Worm (Caenorhabditis elegans) whole organism, L4 larva: ENCODE results near the gene srlf-28.

Experiments used
- F49E8.2 ChIP-seq: sonication (generic microtip); optimal IDR thresholded peaks from 2 replicates; lab custom pipeline; 2016; ENCODE audit warnings: missing compliant biosample characterization, mild to moderate bottlenecking, missing genetic modification characterization, borderline replicate concordance
- T26A8.4 ChIP-seq: fragments of 200-800 bp; sonication (Bioruptor generic); IDR thresholded peaks from 2 replicates; pipeline ENCODE4 v1.3.6; 2022; ENCODE audit warnings: missing genetic modification characterization, missing compliant biosample characterization
- ceh-82 ChIP-seq: sonication (generic microtip); optimal IDR thresholded peaks from 2 replicates; lab custom pipeline; 2017; ENCODE audit warnings: missing biosample characterization, missing genetic modification characterization
- lin-1 ChIP-seq: fragments of 200-800 bp; sonication (Bioruptor generic); IDR thresholded peaks from 2 replicates; pipeline ENCODE4 v1.3.6; 2022; ENCODE audit warnings: missing genetic modification reagents, missing genetic modification characterization, missing compliant biosample characterization
- lin-39 ChIP-seq: fragments of 150-350 bp; optimal IDR thresholded peaks from 2 replicates; lab custom pipeline; 2014; ENCODE audit warnings: missing biosample characterization, missing genetic modification reagents, missing genetic modification characterization
- mxl-2 ChIP-seq: fragments of 200-800 bp; sonication (Bioruptor generic); conservative IDR thresholded peaks from 2 replicates; pipeline ENCODE4 v1.3.6; 2022; ENCODE audit warnings: missing genetic modification reagents, missing genetic modification characterization, missing compliant biosample characterization
- nhr-10 ChIP-seq: fragments of 150-350 bp; optimal IDR thresholded peaks from 2 replicates; lab custom pipeline; 2014; ENCODE audit warnings: missing biosample characterization, missing genetic modification characterization
- nhr-237 ChIP-seq: sonication (generic microtip); optimal IDR thresholded peaks from 2 replicates; lab custom pipeline; 2017; ENCODE audit warnings: missing biosample characterization, missing genetic modification characterization
- nhr-77 ChIP-seq: fragments of 150-350 bp; optimal IDR thresholded peaks from 2 replicates; lab custom pipeline; 2014; ENCODE audit warnings: missing biosample characterization, missing genetic modification characterization
- pqm-1 ChIP-seq: sonication (generic microtip); optimal IDR thresholded peaks from 2 replicates; lab custom pipeline; 2017; ENCODE audit warnings: missing biosample characterization, missing genetic modification characterization
- snpc-4 ChIP-seq: fragments of 150-350 bp; optimal IDR thresholded peaks from 2 replicates; lab custom pipeline; 2014; ENCODE audit warnings: missing biosample characterization, missing genetic modification characterization

DNA sequence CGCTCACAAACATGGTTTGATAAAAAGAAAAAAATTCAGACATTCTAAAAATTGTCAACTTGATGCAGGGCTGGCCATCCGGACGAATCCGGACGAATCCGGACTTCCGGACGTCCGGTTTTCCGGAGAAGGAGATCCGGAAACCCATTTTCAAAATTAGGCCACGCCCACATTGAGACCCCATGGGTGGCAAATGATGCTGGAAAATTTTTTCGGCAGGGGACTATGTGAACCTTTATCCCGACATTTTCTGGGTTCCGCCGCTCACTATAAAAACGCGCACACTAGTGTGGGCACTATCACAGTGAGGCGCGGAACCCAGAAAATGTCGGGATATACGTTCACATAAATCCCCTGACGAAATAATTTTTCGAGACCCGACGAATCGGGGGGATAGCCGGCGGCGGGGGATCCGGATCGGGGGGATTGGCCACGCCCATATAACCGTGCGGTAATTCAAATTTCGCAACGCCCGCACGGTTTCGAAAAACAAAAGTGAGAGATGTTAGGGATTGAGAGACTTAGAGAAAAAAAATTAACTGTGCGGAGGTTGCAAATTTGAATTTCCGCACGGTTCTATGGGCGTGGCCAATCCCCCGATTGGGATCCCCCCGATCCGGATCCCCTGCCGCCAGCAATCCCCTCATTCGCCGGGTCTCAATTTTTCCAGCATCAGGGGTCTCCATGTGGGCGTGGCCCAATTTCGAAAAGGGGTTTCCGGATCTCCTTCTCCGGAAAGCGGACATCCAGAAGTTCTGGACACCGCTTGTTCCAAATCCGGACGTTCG is 44.3 kb upstream of the srlf-28 start:
- TF ChIP-seq ceh-82 (tag; lab: Kevin White, UChicago) (no peak), F49E8.2 (tag; lab: Kevin White, UChicago) (no peak), snpc-4 (no peak), T26A8.4 (GFP tag; lab: Robert Waterston, UW) (no peak), lin-39 (tag; lab: Kevin White, UChicago) (no peak), nhr-77 (tag; lab: Kevin White, UChicago) (no peak), nhr-237 (tag; lab: Kevin White, UChicago) (no peak), nhr-10 (tag; lab: Kevin White, UChicago) (no peak), pqm-1 (tag; lab: Kevin White, UChicago) (no peak), mxl-2 (GFP tag; lab: Robert Waterston, UW) (no peak), lin-1 (no peak)
